Worm (Caenorhabditis elegans) whole organism, L4 larva: ENCODE results near the gene K05F1.14.

Experiments used
- ZK546.5 ChIP-seq, 2 experiments: sonication (generic microtip); optimal IDR thresholded peaks; 2 replicates each; lab custom pipeline; 2017; ENCODE audit warnings: missing biosample characterization in 2 of 2, missing genetic modification characterization in 2 of 2
- ama-1 ChIP-seq: fragments of 150-350 bp; optimal IDR thresholded peaks from 2 replicates; lab custom pipeline; 2014; ENCODE audit warnings: inconsistent platforms, mixed read lengths
- ceh-32 ChIP-seq: sonication (generic microtip); optimal IDR thresholded peaks from 2 replicates; lab custom pipeline; 2016; ENCODE audit warnings: mild to moderate bottlenecking, missing genetic modification characterization, missing compliant biosample characterization; ENCODE audit not compliant: poor library complexity
- ceh-82 ChIP-seq: sonication (generic microtip); optimal IDR thresholded peaks from 2 replicates; lab custom pipeline; 2017; ENCODE audit warnings: missing biosample characterization, missing genetic modification characterization
- duxl-1 ChIP-seq: sonication (generic microtip); optimal IDR thresholded peaks from 2 replicates; lab custom pipeline; 2016; ENCODE audit warnings: mild to moderate bottlenecking, missing genetic modification characterization, moderate library complexity, missing compliant biosample characterization; ENCODE audit not compliant: poor library complexity
- dve-1 ChIP-seq: sonication (generic microtip); optimal IDR thresholded peaks from 2 replicates; lab custom pipeline; 2017; ENCODE audit warnings: antibody characterized with exemption, mild to moderate bottlenecking, missing genetic modification characterization, missing compliant biosample characterization; ENCODE audit not compliant: insufficient read depth
- lin-29 ChIP-seq: fragments of 200-800 bp; sonication (Bioruptor generic); IDR thresholded peaks from 2 replicates; pipeline ENCODE4 v1.3.6; 2022; ENCODE audit warnings: missing genetic modification reagents, missing genetic modification characterization, missing compliant biosample characterization
- lin-38 ChIP-seq: fragments of 200-800 bp; sonication (Bioruptor generic); IDR thresholded peaks from 2 replicates; pipeline ENCODE4 v1.3.6; 2022; ENCODE audit warnings: missing genetic modification reagents, missing genetic modification characterization, missing compliant biosample characterization
- lsy-2 ChIP-seq, 2 experiments: fragments of 150-350 bp in 1 of 2; sonication (generic microtip) in 1 of 2; optimal IDR thresholded peaks; 2 replicates each; lab custom pipeline; 2014 to 2017; ENCODE audit warnings: missing biosample characterization in 2 of 2, missing genetic modification characterization in 2 of 2
- mdl-1 ChIP-seq, 2 experiments: fragments of 150-350 bp in 1 of 2; sonication (generic microtip) in 1 of 2; optimal IDR thresholded peaks; 2 replicates each; lab custom pipeline; 2014 to 2017; ENCODE audit warnings: missing biosample characterization in 2 of 2, missing genetic modification characterization in 2 of 2
- nhr-28 ChIP-seq: fragments of 150-350 bp; optimal IDR thresholded peaks from 2 replicates; lab custom pipeline; 2014; ENCODE audit warnings: missing biosample characterization, missing genetic modification characterization
- pha-4 ChIP-seq, 2 experiments: fragments of 150-350 bp in 1 of 2; fragments of 200-800 bp in 1 of 2; sonication (Bioruptor generic) in 1 of 2; IDR thresholded peaks in 1 of 2; optimal IDR thresholded peaks in 1 of 2; 2 replicates each; pipeline versions ENCODE4 v1.3.6 to Lab custom; 2014 to 2022; ENCODE audit warnings: missing genetic modification characterization in 2 of 2, missing genetic modification reagents in 2 of 2, missing biosample characterization in 1 of 2, missing compliant biosample characterization in 1 of 2
- set-16 ChIP-seq: fragments of 200-800 bp; sonication (Bioruptor generic); IDR thresholded peaks from 2 replicates; pipeline ENCODE4 v1.3.6; 2022; ENCODE audit warnings: missing genetic modification reagents, missing genetic modification characterization, missing compliant biosample characterization
- snpc-1.2 ChIP-seq: fragments of 200-800 bp; sonication (Bioruptor generic); IDR thresholded peaks from 2 replicates; pipeline ENCODE4 v1.3.6; 2022; ENCODE audit warnings: missing genetic modification reagents, missing genetic modification characterization, missing compliant biosample characterization

DNA sequence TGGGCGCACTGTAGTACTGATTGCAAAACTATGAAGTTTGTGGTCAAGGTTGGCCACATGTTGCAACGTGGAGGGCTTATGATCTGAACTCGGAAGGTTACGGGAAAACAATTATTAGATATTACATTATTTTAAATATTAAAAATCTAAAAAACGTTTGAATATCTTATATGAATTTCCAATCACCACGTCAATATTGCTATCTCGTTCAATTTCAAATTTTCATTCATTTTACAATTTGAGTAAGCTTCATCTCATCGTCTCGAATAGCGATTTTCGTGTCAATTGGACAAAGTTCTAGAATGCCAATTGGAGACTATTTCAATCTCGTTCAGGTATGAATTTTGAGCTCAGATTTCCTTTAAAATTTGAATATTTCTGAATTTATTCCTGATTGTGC lies 24.0 kb upstream of the K05F1.14 start, which contains the start of gene ZK1248.20:
- TF ChIP-seq mdl-1 (tag; optimal IDR thresholded peaks at IDR 0.05; lab: Kevin White, UChicago) (no peak), ama-1 (lab: Kevin White, UChicago) (no peak), ceh-32 (tag; lab: Kevin White, UChicago) (no peak), snpc-1.2 (no peak), nhr-28 (tag; lab: Kevin White, UChicago) (no peak), set-16 (GFP tag; lab: Robert Waterston, UW) (no peak), ZK546.5 (tag; optimal IDR thresholded peaks at IDR 0.05; lab: Kevin White, UChicago) (no peak), lin-29 (GFP tag; lab: Robert Waterston, UW) (no peak), lsy-2 (tag; optimal IDR thresholded peaks at IDR 0.05; lab: Kevin White, UChicago) (no peak), dve-1 (tag; lab: Kevin White, UChicago) (no peak), pha-4 (GFP tag; IDR thresholded peaks at IDR 0.05; lab: Robert Waterston, UW) (no peak), pha-4 (tag; optimal IDR thresholded peaks at IDR 0.05; lab: Kevin White, UChicago) (no peak), lin-38 (GFP tag; lab: Robert Waterston, UW) (no peak), duxl-1 (no peak), ceh-82 (tag; lab: Kevin White, UChicago) (no peak)
